Fruit fly (Drosophila melanogaster): ENCODE results near the gene CG42487.
"Not testable (repeated sequence)": the region's sequence is repeated elsewhere in the genome, so short reads cannot be mapped to it uniquely, and the experiment has no call there.

DNA sequence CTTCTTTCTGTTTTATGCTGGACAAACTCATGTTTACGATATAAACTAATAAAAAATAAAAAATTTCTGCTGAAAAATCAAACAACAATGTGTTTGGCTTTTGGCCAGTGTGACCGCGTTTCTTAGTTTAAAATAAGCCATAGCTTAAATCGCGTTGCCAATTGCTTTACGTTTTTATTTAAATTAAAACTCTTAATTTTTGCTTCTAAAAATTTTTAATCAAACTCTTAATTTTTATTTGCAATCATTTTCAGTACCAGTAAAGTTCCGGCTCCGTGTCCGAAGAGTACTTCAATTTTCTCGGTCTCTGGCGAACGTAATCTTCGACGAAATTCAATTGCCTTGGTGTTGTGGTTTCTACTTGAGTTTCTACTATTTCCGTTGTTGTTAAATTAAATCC, at the start of gene CG42487, which contains the start of gene CG4884:
- TF ChIP-seq CG9705 (GFP tag; optimal IDR thresholded peaks at IDR 0.05); dl (GFP tag; optimal IDR thresholded peaks at IDR 0.05; ENCODE audit: insufficient read depth in 1 of 2, partially characterized antibody in 2 of 2); CG32264 (GFP tag; optimal IDR thresholded peaks at IDR 0.05): not testable (repeated sequence)

All from whole organism, wandering third instar larva.